Fruit fly (Drosophila melanogaster) whole organism, embryonic: ENCODE measurements around the gene CG31816.

Experiments used
- Abd-B ChIP-seq: fragments of 200-800 bp; sonication (Bioruptor generic); optimal IDR thresholded peaks from 2 replicates; lab custom pipeline; 2018; ENCODE audit warnings: missing biosample characterization, mild to moderate bottlenecking, missing genetic modification characterization, moderate library complexity
- Antp ChIP-seq: fragments of 200-800 bp; sonication (Bioruptor generic); optimal IDR thresholded peaks from 3 replicates; lab custom pipeline; 2016; ENCODE audit warnings: missing biosample characterization, missing genetic modification characterization
- Bdp1 ChIP-seq: fragments of 200-800 bp; sonication (Bioruptor generic); optimal IDR thresholded peaks from 3 replicates; lab custom pipeline; 2016; ENCODE audit warnings: missing biosample characterization, missing genetic modification characterization
- CG10959 ChIP-seq: fragments of 200-800 bp; sonication (Bioruptor generic); IDR thresholded peaks from 2 replicates; pipeline ENCODE4 v1.3.6; 2022; ENCODE audit warnings: missing biosample characterization, missing genetic modification characterization
- CG12942 ChIP-seq: fragments of 200-800 bp; sonication (Bioruptor generic); optimal IDR thresholded peaks from 3 replicates; lab custom pipeline; 2016; ENCODE audit warnings: missing biosample characterization, missing genetic modification characterization
- CG14014 ChIP-seq: fragments of 200-800 bp; sonication (Bioruptor generic); IDR thresholded peaks from 2 replicates; pipeline ENCODE4 v1.3.6; 2022; ENCODE audit warnings: missing biosample characterization, missing genetic modification characterization
- CG14441 ChIP-seq: fragments of 200-800 bp; sonication (Bioruptor generic); IDR thresholded peaks from 2 replicates; pipeline ENCODE4 v1.3.6; 2022; ENCODE audit warnings: missing biosample characterization, missing genetic modification characterization
- CG15011 ChIP-seq: fragments of 200-800 bp; sonication (Bioruptor generic); optimal IDR thresholded peaks from 3 replicates; lab custom pipeline; 2018; ENCODE audit warnings: missing biosample characterization, mild to moderate bottlenecking, missing genetic modification characterization
- CG17361 ChIP-seq: fragments of 200-800 bp; sonication (Bioruptor generic); IDR thresholded peaks from 3 replicates; pipeline ENCODE4 v1.3.6; 2022; ENCODE audit warnings: missing biosample characterization, missing genetic modification characterization
- CG2202 ChIP-seq: fragments of 200-800 bp; sonication (Bioruptor generic); optimal IDR thresholded peaks from 2 replicates; lab custom pipeline; 2018; ENCODE audit warnings: missing biosample characterization, mild to moderate bottlenecking, missing genetic modification characterization
- CG2889 ChIP-seq: fragments of 200-800 bp; sonication (Bioruptor generic); IDR thresholded peaks from 3 replicates; pipeline ENCODE4 v1.3.6; 2022; ENCODE audit warnings: missing biosample characterization, missing genetic modification characterization
- CG3065 ChIP-seq: fragments of 200-800 bp; sonication (Bioruptor generic); optimal IDR thresholded peaks from 2 replicates; lab custom pipeline; 2016; ENCODE audit warnings: missing biosample characterization, missing genetic modification characterization
- CG4820 ChIP-seq: fragments of 200-800 bp; sonication (Bioruptor generic); optimal IDR thresholded peaks from 3 replicates; lab custom pipeline; 2016; ENCODE audit warnings: missing biosample characterization, missing genetic modification characterization
- CG6272 ChIP-seq: fragments of 200-800 bp; sonication (Bioruptor generic); IDR thresholded peaks from 2 replicates; pipeline ENCODE4 v1.3.6; 2022; ENCODE audit warnings: missing biosample characterization, missing genetic modification characterization
- CG6854 ChIP-seq: fragments of 200-800 bp; sonication (Bioruptor generic); optimal IDR thresholded peaks from 3 replicates; lab custom pipeline; 2017; ENCODE audit warnings: missing biosample characterization, mild to moderate bottlenecking, missing genetic modification characterization
- CG8290 ChIP-seq, 3 experiments: fragments of 200-800 bp; sonication (Bioruptor generic); optimal IDR thresholded peaks; 2 replicates each; lab custom pipeline; 2016 to 2019; ENCODE audit warnings: missing biosample characterization in 3 of 3, missing genetic modification characterization in 3 of 3, mild to moderate bottlenecking in 2 of 3, moderate library complexity in 1 of 3
- CG8478 ChIP-seq: fragments of >200 bp; optimal IDR thresholded peaks from 2 replicates; lab custom pipeline; 2018
- CG8765 ChIP-seq: fragments of 200-800 bp; sonication (Bioruptor generic); IDR thresholded peaks from 2 replicates; pipeline ENCODE4 v1.3.6; 2022; ENCODE audit warnings: missing biosample characterization, missing genetic modification characterization
- CG8944 ChIP-seq: fragments of 200-800 bp; sonication (Bioruptor generic); optimal IDR thresholded peaks from 3 replicates; lab custom pipeline; 2016; ENCODE audit warnings: missing biosample characterization, missing genetic modification characterization
- CG9817 ChIP-seq: fragments of 200-800 bp; sonication (Bioruptor generic); optimal IDR thresholded peaks from 2 replicates; lab custom pipeline; 2018; ENCODE audit warnings: missing biosample characterization, mild to moderate bottlenecking, missing genetic modification characterization, moderate library complexity
- D19A ChIP-seq: fragments of 200-800 bp; optimal IDR thresholded peaks from 3 replicates; lab custom pipeline; 2019; ENCODE audit warnings: missing biosample characterization, mild to moderate bottlenecking, missing genetic modification characterization, moderate library complexity
- D19B ChIP-seq: fragments of 200-800 bp; sonication (Bioruptor generic); optimal IDR thresholded peaks from 2 replicates; lab custom pipeline; 2017; ENCODE audit warnings: missing biosample characterization, mild to moderate bottlenecking, missing genetic modification characterization
- E2f1 ChIP-seq: fragments of 200-800 bp; sonication (Bioruptor generic); IDR thresholded peaks from 2 replicates; pipeline ENCODE4 v1.3.6; 2022; ENCODE audit warnings: missing biosample characterization, missing genetic modification characterization
- E2f2 ChIP-seq: fragments of 200-800 bp; sonication (Bioruptor generic); IDR thresholded peaks from 2 replicates; pipeline ENCODE4 v1.3.6; 2022; ENCODE audit warnings: missing biosample characterization, missing genetic modification characterization
- Eip74EF ChIP-seq, 2 experiments: fragments of 200-800 bp in 1 of 2; fragments of >200 bp in 1 of 2; sonication (Bioruptor generic) in 1 of 2; optimal IDR thresholded peaks; 2 replicates each; lab custom pipeline; 2017 to 2019; ENCODE audit warnings: missing biosample characterization in 2 of 2, missing genetic modification characterization in 2 of 2, mild to moderate bottlenecking in 1 of 2, moderate library complexity in 1 of 2
- Fer1 ChIP-seq: fragments of 200-800 bp; sonication (Bioruptor generic); optimal IDR thresholded peaks from 2 replicates; lab custom pipeline; 2017; ENCODE audit warnings: missing biosample characterization, mild to moderate bottlenecking, missing genetic modification characterization
- HLH4C ChIP-seq: fragments of 200-800 bp; sonication (Bioruptor generic); IDR thresholded peaks from 3 replicates; pipeline ENCODE4 v1.3.6; 2022; ENCODE audit warnings: missing biosample characterization, missing genetic modification characterization; ENCODE audit not compliant: partially characterized antibody
- Jarid2 ChIP-seq: fragments of 200-800 bp; sonication (Bioruptor generic); optimal IDR thresholded peaks from 3 replicates; lab custom pipeline; 2017; ENCODE audit warnings: mild to moderate bottlenecking, missing biosample characterization, missing genetic modification reagents, missing genetic modification characterization
- Optix ChIP-seq: fragments of 200-800 bp; sonication (Bioruptor generic); IDR thresholded peaks from 3 replicates; pipeline ENCODE4 v1.3.6; 2022; ENCODE audit warnings: missing biosample characterization, missing genetic modification characterization
- Sox102F ChIP-seq: fragments of 200-800 bp; sonication (Bioruptor generic); optimal IDR thresholded peaks from 2 replicates; lab custom pipeline; 2018; ENCODE audit warnings: missing biosample characterization, mild to moderate bottlenecking, missing genetic modification characterization, moderate library complexity
- Sry-β ChIP-seq: fragments of 200-800 bp; sonication (Bioruptor generic); optimal IDR thresholded peaks from 2 replicates; lab custom pipeline; 2018; ENCODE audit warnings: missing biosample characterization, mild to moderate bottlenecking, missing genetic modification characterization, moderate library complexity
- Usf ChIP-seq: fragments of 200-800 bp; sonication (Bioruptor generic); optimal IDR thresholded peaks from 2 replicates; lab custom pipeline; 2017; ENCODE audit warnings: missing genotype, missing biosample characterization, missing genetic modification characterization
- fd3F ChIP-seq: fragments of 200-800 bp; sonication (Bioruptor generic); optimal IDR thresholded peaks from 2 replicates; lab custom pipeline; 2018; ENCODE audit warnings: missing biosample characterization, mild to moderate bottlenecking, missing genetic modification characterization, moderate library complexity
- fd96Cb ChIP-seq: fragments of 200-800 bp; sonication (Bioruptor generic); optimal IDR thresholded peaks from 2 replicates; lab custom pipeline; 2018; ENCODE audit warnings: missing biosample characterization, mild to moderate bottlenecking, missing genetic modification characterization, moderate library complexity
- gcm2 ChIP-seq: fragments of 200-800 bp; sonication (Bioruptor generic); optimal IDR thresholded peaks from 2 replicates; lab custom pipeline; 2016; ENCODE audit warnings: missing biosample characterization, missing genetic modification characterization
- gt ChIP-seq: fragments of 200-800 bp; sonication (Bioruptor generic); IDR thresholded peaks from 2 replicates; pipeline ENCODE4 v1.3.6; 2022; ENCODE audit warnings: missing biosample characterization, missing genetic modification characterization
- her ChIP-seq: fragments of 200-800 bp; sonication (Bioruptor generic); optimal IDR thresholded peaks from 2 replicates; lab custom pipeline; 2016; ENCODE audit warnings: missing biosample characterization, missing genetic modification characterization
- hth ChIP-seq: fragments of >200 bp; optimal IDR thresholded peaks from 2 replicates; lab custom pipeline; 2017; ENCODE audit warnings: inconsistent platforms
- maf-S ChIP-seq: fragments of 200-800 bp; sonication (Bioruptor generic); optimal IDR thresholded peaks from 2 replicates; lab custom pipeline; 2016; ENCODE audit warnings: missing biosample characterization, missing genetic modification characterization
- nau ChIP-seq: fragments of 200-800 bp; sonication (Bioruptor generic); optimal IDR thresholded peaks from 3 replicates; lab custom pipeline; 2017; ENCODE audit warnings: missing biosample characterization, mild to moderate bottlenecking, missing genetic modification characterization, missing genetic modification reagents
- pho ChIP-seq: fragments of 200-800 bp; sonication (Bioruptor generic); optimal IDR thresholded peaks from 2 replicates; lab custom pipeline; 2016; ENCODE audit warnings: missing biosample characterization, missing genetic modification characterization
- sc ChIP-seq, 3 experiments: fragments of >200 bp in 2 of 3; fragments of 200-800 bp in 1 of 3; sonication (Bioruptor generic) in 1 of 3; optimal IDR thresholded peaks; 2 replicates in 2 of 3; 3 replicates in 1 of 3; lab custom pipeline; 2017; ENCODE audit warnings: mild to moderate bottlenecking in 1 of 3, missing biosample characterization in 1 of 3, missing genetic modification characterization in 1 of 3, missing genetic modification reagents in 1 of 3
- scrt ChIP-seq: fragments of 200-800 bp; sonication (Bioruptor generic); optimal IDR thresholded peaks from 2 replicates; lab custom pipeline; 2018; ENCODE audit warnings: missing biosample characterization, mild to moderate bottlenecking, missing genetic modification characterization, moderate library complexity
- shn ChIP-seq: fragments of 200-800 bp; sonication (Bioruptor generic); optimal IDR thresholded peaks from 3 replicates; lab custom pipeline; 2016; ENCODE audit warnings: missing biosample characterization, missing genetic modification characterization
- slou ChIP-seq: fragments of 200-800 bp; sonication (Bioruptor generic); optimal IDR thresholded peaks from 3 replicates; lab custom pipeline; 2016; ENCODE audit warnings: missing biosample characterization, missing genetic modification characterization
- tap ChIP-seq: fragments of 200-800 bp; optimal IDR thresholded peaks from 3 replicates; lab custom pipeline; 2019; ENCODE audit warnings: missing biosample characterization, mild to moderate bottlenecking, missing genetic modification characterization, moderate library complexity
- z ChIP-seq: fragments of 200-800 bp; sonication (Bioruptor generic); IDR thresholded peaks from 3 replicates; pipeline ENCODE4 v1.3.6; 2022; ENCODE audit warnings: missing biosample characterization, missing genetic modification characterization

Gene CG31816

DNA sequence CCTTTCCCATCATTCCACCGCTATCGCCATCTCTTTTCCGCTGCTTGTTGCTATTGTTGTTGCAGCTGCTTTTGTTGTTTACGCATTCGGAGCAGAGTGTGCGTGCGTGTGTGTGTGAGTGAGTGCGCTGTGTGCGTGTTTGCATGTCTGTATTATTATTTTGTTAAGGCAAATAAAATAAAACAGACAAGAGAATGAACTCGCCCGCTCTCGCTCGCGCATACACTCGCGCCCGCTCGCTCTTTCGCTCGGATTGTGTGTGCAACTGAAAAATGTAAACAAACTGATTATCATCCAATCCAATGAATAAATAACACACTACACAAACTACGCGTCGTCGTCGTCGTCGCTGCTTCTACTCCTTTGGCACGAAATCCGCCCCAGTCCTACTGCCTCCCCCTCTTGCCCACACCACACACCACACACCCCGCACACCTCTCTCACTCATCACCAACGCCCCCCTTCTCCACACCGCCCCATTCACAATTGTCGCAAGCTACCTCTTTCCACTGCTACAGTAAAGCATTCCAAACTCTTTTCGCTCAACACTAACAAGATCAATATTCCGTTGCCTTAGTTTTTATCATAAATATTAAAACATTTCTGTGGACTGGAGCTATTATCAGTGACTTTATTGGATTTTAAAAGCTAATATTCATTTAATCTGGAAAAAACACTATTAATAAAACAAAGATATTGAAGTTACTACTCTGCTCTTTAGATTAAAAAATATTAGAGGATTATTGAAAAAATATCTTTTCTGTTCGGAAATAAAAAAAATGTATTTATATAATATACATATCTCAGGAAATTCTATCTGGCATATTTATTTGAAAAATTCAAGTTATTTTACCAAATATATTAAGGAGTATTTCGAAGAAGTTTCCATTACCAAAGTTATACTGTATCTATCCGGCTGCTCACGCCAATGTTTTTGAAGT lies 20.7 kb upstream of the CG31816 start (continued):
- TF ChIP-seq CG2889 (GFP tag; lab: Robert Waterston, UW) (no peak), E2f1 (peak; percentile 69), CG15011 (peak; percentile 89), D19B (no peak), sc (optimal IDR thresholded peaks at IDR 0.05; lab: Kevin White, UChicago) (no peak), sc (GFP tag; optimal IDR thresholded peaks at IDR 0.05; lab: Kevin White, UChicago) (peak; percentile 96), Eip74EF (GFP tag; optimal IDR thresholded peaks at IDR 0.05; lab: Kevin White, UChicago) (peak in 1 of 2 experiments; percentile 79), CG6854 (GFP tag; lab: Kevin White, UChicago) (peak; percentile 83), Jarid2 (GFP tag; lab: Kevin White, UChicago) (peak; percentile 85), Antp (GFP tag; lab: Kevin White, UChicago) (peak; percentile 65), slou (GFP tag; lab: Kevin White, UChicago) (peak; percentile 39), CG14441 (GFP tag; lab: Robert Waterston, UW) (peak; percentile 62; the same call in 1 of the 2 replicates), Optix (no peak), gcm2 (GFP tag; lab: Kevin White, UChicago) (peak; percentile 29), Fer1 (GFP tag; lab: Kevin White, UChicago) (peak; percentile 87), CG14014 (GFP tag; lab: Robert Waterston, UW) (peak; percentile 76; the same call in 1 of the 2 replicates), fd3F (GFP tag; lab: Kevin White, UChicago) (peak; percentile 31), Abd-B (GFP tag; lab: Kevin White, UChicago) (peak; percentile 22), shn (GFP tag; lab: Kevin White, UChicago) (peak; percentile 81), CG2202 (peak; percentile 97), tap (tag; lab: Kevin White, UChicago) (peak; percentile 78), CG3065 (GFP tag; lab: Kevin White, UChicago) (peak; percentile 66), HLH4C (no peak), Sox102F (peak; percentile 78), CG9817 (tag; lab: Kevin White, UChicago) (peak; percentile 32), hth (no peak), her (GFP tag; lab: Kevin White, UChicago) (peak; percentile 71), CG12942 (GFP tag; lab: Kevin White, UChicago) (peak; percentile 72), gt (peak; percentile 19; the same call in 1 of the 2 replicates), CG8290 (GFP tag; optimal IDR thresholded peaks at IDR 0.05; lab: Kevin White, UChicago) (peak; percentile 75), CG8290 (tag; optimal IDR thresholded peaks at IDR 0.05; lab: Kevin White, UChicago) (peak; percentile 94), CG17361 (GFP tag; lab: Robert Waterston, UW) (peak; percentile 79; the same call in 2 of the 3 replicates), Sry-β (GFP tag; lab: Kevin White, UChicago) (peak; percentile 73), nau (GFP tag; lab: Kevin White, UChicago) (peak; percentile 98), z (GFP tag; lab: Robert Waterston, UW) (peak; percentile 83), CG8944 (GFP tag; lab: Kevin White, UChicago) (peak; percentile 76), Bdp1 (GFP tag; lab: Kevin White, UChicago) (peak; percentile 66), CG8765 (no peak), CG8478 (lab: Kevin White, UChicago) (peak; percentile 61), maf-S (GFP tag; lab: Kevin White, UChicago) (peak; percentile 71), pho (GFP tag; lab: Kevin White, UChicago) (peak; percentile 53), E2f2 (GFP tag; lab: Robert Waterston, UW) (peak; percentile 39; the same call in 1 of the 2 replicates), CG4820 (peak; percentile 37), CG10959 (GFP tag; lab: Robert Waterston, UW) (peak; percentile 73), Usf (peak; percentile 4), scrt (GFP tag; lab: Kevin White, UChicago) (peak; percentile 72), CG6272 (GFP tag; lab: Robert Waterston, UW) (no peak), D19A (tag; lab: Kevin White, UChicago) (peak; percentile 68), fd96Cb (tag; lab: Kevin White, UChicago) (peak; percentile 54)
